Worm (Caenorhabditis elegans) whole organism, L1 larva: ENCODE data around the gene R10H10.4.
A peak's percentile ranks its signal among the peaks of the same experiment; 100 is the strongest.

Experiments
- C16A3.4 ChIP-seq: fragments of 150-350 bp; optimal IDR thresholded peaks from 2 replicates; lab custom pipeline; 2014; ENCODE audit warnings: missing biosample characterization, missing genetic modification characterization
- ama-1 ChIP-seq: fragments of 150-350 bp; optimal IDR thresholded peaks from 2 replicates; lab custom pipeline; 2014
- blmp-1 ChIP-seq: fragments of 150-350 bp; optimal IDR thresholded peaks from 2 replicates; lab custom pipeline; 2014; ENCODE audit warnings: missing biosample characterization, missing genetic modification characterization
- ceh-63 ChIP-seq: fragments of 200-800 bp; sonication (Bioruptor generic); optimal IDR thresholded peaks from 2 replicates; lab custom pipeline; 2018; ENCODE audit warnings: mild to moderate bottlenecking, missing genetic modification characterization, missing compliant biosample characterization
- ceh-82 ChIP-seq, 3 experiments: fragments of 150-350 bp in 1 of 3; sonication (generic microtip) in 2 of 3; optimal IDR thresholded peaks; 2 replicates each; lab custom pipeline; 2014 to 2017; ENCODE audit warnings: missing biosample characterization in 3 of 3, missing genetic modification characterization in 3 of 3
- ceh-88 ChIP-seq: fragments of 200-800 bp; sonication (Bioruptor generic); IDR thresholded peaks from 2 replicates; pipeline ENCODE4 v1.3.6; 2022; ENCODE audit warnings: missing genetic modification characterization, missing compliant biosample characterization
- ces-1 ChIP-seq: fragments of 150-350 bp; optimal IDR thresholded peaks from 2 replicates; lab custom pipeline; 2014; ENCODE audit warnings: missing biosample characterization, missing genetic modification reagents, missing genetic modification characterization
- dpl-1 ChIP-seq, 3 experiments: fragments of 150-350 bp in 2 of 3; sonication (generic microtip) in 1 of 3; optimal IDR thresholded peaks; 2 replicates each; lab custom pipeline; 2014 to 2017; ENCODE audit warnings: missing biosample characterization in 3 of 3, missing genetic modification characterization in 3 of 3, missing genetic modification reagents in 3 of 3
- dsc-1 ChIP-seq: sonication (generic microtip); optimal IDR thresholded peaks from 2 replicates; lab custom pipeline; 2016; ENCODE audit warnings: mild to moderate bottlenecking, missing genetic modification characterization, missing compliant biosample characterization
- egl-13 ChIP-seq: sonication (generic microtip); optimal IDR thresholded peaks from 2 replicates; lab custom pipeline; 2016; ENCODE audit warnings: missing genotype, missing genetic modification reagents, missing genetic modification characterization, missing compliant biosample characterization
- elt-2 ChIP-seq: sonication (generic microtip); optimal IDR thresholded peaks from 2 replicates; lab custom pipeline; 2016; ENCODE audit warnings: missing genetic modification characterization, mild to moderate bottlenecking, inconsistent platforms, missing compliant biosample characterization, missing genetic modification reagents
- elt-3 ChIP-seq, 6 experiments: fragments of 150-350 bp in 1 of 6; sonication (generic microtip); optimal IDR thresholded peaks; 2 replicates each; lab custom pipeline; 2017 to 2018; ENCODE audit warnings: missing biosample characterization in 6 of 6, missing genetic modification characterization in 6 of 6, inconsistent platforms in 1 of 6
- ets-5 ChIP-seq: fragments of 200-800 bp; sonication (Bioruptor generic); IDR thresholded peaks from 2 replicates; pipeline ENCODE4 v1.3.6; 2022; ENCODE audit warnings: missing genetic modification characterization, missing compliant biosample characterization
- fos-1 ChIP-seq: fragments of 150-350 bp; optimal IDR thresholded peaks from 2 replicates; lab custom pipeline; 2014; ENCODE audit warnings: missing biosample characterization, missing genetic modification characterization
- hlh-17 ChIP-seq: fragments of 200-800 bp; sonication (Bioruptor generic); optimal IDR thresholded peaks from 2 replicates; lab custom pipeline; 2018; ENCODE audit warnings: missing genetic modification characterization, mild to moderate bottlenecking, missing compliant biosample characterization, moderate library complexity, borderline replicate concordance
- hlh-4 ChIP-seq: sonication (generic microtip); optimal IDR thresholded peaks from 2 replicates; lab custom pipeline; 2016; ENCODE audit warnings: mild to moderate bottlenecking, missing genetic modification characterization, missing compliant biosample characterization
- hpl-2 ChIP-seq: fragments of 150-350 bp; optimal IDR thresholded peaks from 2 replicates; lab custom pipeline; 2014; ENCODE audit warnings: missing biosample characterization, missing genetic modification reagents, missing genetic modification characterization
- irx-1 ChIP-seq: sonication (generic microtip); optimal IDR thresholded peaks from 2 replicates; lab custom pipeline; 2016; ENCODE audit warnings: missing genetic modification characterization, missing compliant biosample characterization
- jun-1 ChIP-seq: fragments of 150-350 bp; optimal IDR thresholded peaks from 2 replicates; lab custom pipeline; 2014; ENCODE audit warnings: missing biosample characterization, missing genetic modification reagents, missing genetic modification characterization
- lin-14 ChIP-seq: fragments of 200-800 bp; sonication (Bioruptor generic); optimal IDR thresholded peaks from 2 replicates; lab custom pipeline; 2018; ENCODE audit warnings: mild to moderate bottlenecking, missing genetic modification characterization, moderate library complexity, missing compliant biosample characterization
- lin-15B ChIP-seq: fragments of 150-350 bp; sonication (generic microtip); optimal IDR thresholded peaks from 3 replicates; lab custom pipeline; 2014; ENCODE audit warnings: missing biosample characterization, missing genetic modification characterization
- lin-35 ChIP-seq, 2 experiments: fragments of 150-350 bp; optimal IDR thresholded peaks; 2 replicates each; lab custom pipeline; 2014; ENCODE audit warnings: missing biosample characterization in 2 of 2, missing genetic modification characterization in 2 of 2, missing genetic modification reagents in 2 of 2
- lsy-2 ChIP-seq, 2 experiments: fragments of 150-350 bp; optimal IDR thresholded peaks; 2 replicates each; lab custom pipeline; 2014; ENCODE audit warnings: missing biosample characterization in 2 of 2, missing genetic modification characterization in 2 of 2
- mab-9 ChIP-seq: fragments of 200-800 bp; sonication (Bioruptor generic); IDR thresholded peaks from 2 replicates; pipeline ENCODE4 v1.3.6; 2022; ENCODE audit warnings: missing genetic modification reagents, missing genetic modification characterization, missing compliant biosample characterization
- mep-1 ChIP-seq: fragments of 150-350 bp; optimal IDR thresholded peaks from 2 replicates; lab custom pipeline; 2014; ENCODE audit warnings: missing biosample characterization, missing genetic modification characterization
- nhr-12 ChIP-seq: sonication (generic microtip); optimal IDR thresholded peaks from 2 replicates; lab custom pipeline; 2017; ENCODE audit warnings: missing biosample characterization, missing genetic modification characterization
- nhr-20 ChIP-seq: sonication (generic microtip); optimal IDR thresholded peaks from 2 replicates; lab custom pipeline; 2016; ENCODE audit warnings: mild to moderate bottlenecking, missing genetic modification characterization, missing compliant biosample characterization
- nhr-237 ChIP-seq: fragments of 150-350 bp; optimal IDR thresholded peaks from 2 replicates; lab custom pipeline; 2014; ENCODE audit warnings: missing biosample characterization, missing genetic modification characterization
- nhr-47 ChIP-seq: sonication (generic microtip); optimal IDR thresholded peaks from 2 replicates; lab custom pipeline; 2016; ENCODE audit warnings: mild to moderate bottlenecking, missing genetic modification characterization, moderate library complexity, missing compliant biosample characterization
- nhr-76 ChIP-seq: sonication (generic microtip); optimal IDR thresholded peaks from 2 replicates; lab custom pipeline; 2017; ENCODE audit warnings: missing biosample characterization, missing genetic modification characterization
- nhr-84 ChIP-seq: sonication (generic microtip); optimal IDR thresholded peaks from 2 replicates; lab custom pipeline; 2017; ENCODE audit warnings: missing biosample characterization, missing genetic modification characterization
- nhr-85 ChIP-seq: sonication (generic microtip); peaks from one replicate; lab custom pipeline; 2016; ENCODE audit warnings: missing genetic modification characterization, inconsistent platforms, missing compliant biosample characterization
- nhr-90 ChIP-seq: sonication (generic microtip); optimal IDR thresholded peaks from 2 replicates; lab custom pipeline; 2016; ENCODE audit warnings: mild to moderate bottlenecking, missing genetic modification characterization, missing compliant biosample characterization; ENCODE audit not compliant: poor library complexity
- pag-3 ChIP-seq: sonication (generic microtip); optimal IDR thresholded peaks from 2 replicates; lab custom pipeline; 2017; ENCODE audit warnings: missing genetic modification characterization, mild to moderate bottlenecking, missing compliant biosample characterization, antibody characterized with exemption, borderline replicate concordance; ENCODE audit not compliant: insufficient read depth
- pax-3 ChIP-seq: fragments of 200-800 bp; sonication (Bioruptor generic); optimal IDR thresholded peaks from 2 replicates; lab custom pipeline; 2018; ENCODE audit warnings: mild to moderate bottlenecking, missing genetic modification characterization, moderate library complexity, missing compliant biosample characterization
- skn-1 ChIP-seq: fragments of 150-350 bp; optimal IDR thresholded peaks from 2 replicates; lab custom pipeline; 2014; ENCODE audit warnings: missing biosample characterization, missing genetic modification characterization
- snpc-4 ChIP-seq: fragments of 150-350 bp; optimal IDR thresholded peaks from 2 replicates; lab custom pipeline; 2014; ENCODE audit warnings: missing biosample characterization, missing genetic modification characterization
- snu-23 ChIP-seq: sonication (generic microtip); optimal IDR thresholded peaks from 2 replicates; lab custom pipeline; 2016; ENCODE audit warnings: missing genetic modification characterization, missing compliant biosample characterization
- sox-4 ChIP-seq: sonication (generic microtip); optimal IDR thresholded peaks from 2 replicates; lab custom pipeline; 2016; ENCODE audit warnings: missing genetic modification characterization, missing compliant biosample characterization
- swsn-7 ChIP-seq: sonication (generic microtip); optimal IDR thresholded peaks from 2 replicates; lab custom pipeline; 2016; ENCODE audit warnings: missing genetic modification characterization, missing compliant biosample characterization
- tbx-2 ChIP-seq: sonication (generic microtip); optimal IDR thresholded peaks from 2 replicates; lab custom pipeline; 2016; ENCODE audit warnings: missing genetic modification characterization, missing compliant biosample characterization
- unc-130 ChIP-seq: fragments of 150-350 bp; optimal IDR thresholded peaks from 2 replicates; lab custom pipeline; 2017; ENCODE audit warnings: missing biosample characterization, missing genetic modification characterization, inconsistent platforms
- unc-62 ChIP-seq: fragments of 150-350 bp; optimal IDR thresholded peaks from 2 replicates; lab custom pipeline; 2014; ENCODE audit warnings: missing biosample characterization, missing genetic modification reagents, missing genetic modification characterization
- unc-86 ChIP-seq: sonication (generic microtip); optimal IDR thresholded peaks from 2 replicates; lab custom pipeline; 2016; ENCODE audit warnings: missing genetic modification characterization, missing compliant biosample characterization
- unc-98 ChIP-seq: fragments of 200-800 bp; sonication (Bioruptor generic); IDR thresholded peaks from 2 replicates; pipeline ENCODE4 v1.3.6; 2022; ENCODE audit warnings: missing genetic modification characterization, missing compliant biosample characterization
- vab-15 ChIP-seq: sonication (generic microtip); optimal IDR thresholded peaks from 2 replicates; lab custom pipeline; 2017; ENCODE audit warnings: missing genotype, mild to moderate bottlenecking, missing genetic modification characterization, missing compliant biosample characterization
- xbp-1 ChIP-seq: sonication (generic microtip); optimal IDR thresholded peaks from 2 replicates; lab custom pipeline; 2016; ENCODE audit warnings: missing genetic modification characterization, missing compliant biosample characterization
- zag-1 ChIP-seq: fragments of 150-350 bp; optimal IDR thresholded peaks from 2 replicates; lab custom pipeline; 2014; ENCODE audit warnings: missing biosample characterization, missing genetic modification characterization
- zip-4 ChIP-seq: fragments of 200-800 bp; sonication (Bioruptor generic); optimal IDR thresholded peaks from 2 replicates; lab custom pipeline; 2018; ENCODE audit warnings: mild to moderate bottlenecking, missing genetic modification characterization, moderate library complexity, missing compliant biosample characterization
- ztf-4 ChIP-seq: fragments of 150-350 bp; optimal IDR thresholded peaks from 2 replicates; lab custom pipeline; 2014; ENCODE audit warnings: missing biosample characterization, missing genetic modification characterization

The R10H10.4 gene

ce11 chrIV:10367740-10368246, 27.0 kb downstream of the R10H10.4 start, which contains the start of gene pges-2 (continued):
- peak in 2 of 3 experiments; percentile 41 to 43 for TF ChIP-seq dpl-1 (GFP tag; optimal IDR thresholded peaks at IDR 0.05; lab: Kevin White, UChicago)
- peak; percentile 23 for TF ChIP-seq nhr-47
- no peak for TF ChIP-seq ets-5 (GFP tag; lab: Robert Waterston, UW)
- TF ChIP-seq unc-62 (GFP tag; lab: Kevin White, UChicago) = no peak
- no peak for TF ChIP-seq zag-1 (tag; lab: Kevin White, UChicago)
- TF ChIP-seq sox-4 = no peak
- TF ChIP-seq hlh-4 = no peak
- no peak for TF ChIP-seq unc-98 (GFP tag; lab: Robert Waterston, UW)
- no peak for TF ChIP-seq ceh-63
- no peak for TF ChIP-seq fos-1
- TF ChIP-seq jun-1 (tag; lab: Kevin White, UChicago) = no peak
- peak in 1 of 3 experiments; percentile 21 for TF ChIP-seq ceh-82 (tag; optimal IDR thresholded peaks at IDR 0.05; lab: Kevin White, UChicago)
- no peak for TF ChIP-seq nhr-237 (tag; lab: Kevin White, UChicago)
- no peak for TF ChIP-seq nhr-84 (tag; lab: Kevin White, UChicago)
- TF ChIP-seq nhr-90 = no peak
- TF ChIP-seq ama-1 (lab: Kevin White, UChicago) = no peak

ce11 chrIV:10366018-10366417, 28.7 kb downstream of the R10H10.4 start, which contains the start of gene sir-2.1:
Gene sir-2.1, minus strand, starts transcription at chrIV:10366229.
- no peak for TF ChIP-seq pag-3 (tag; lab: Kevin White, UChicago)
- TF ChIP-seq nhr-20 = peak; percentile 49
- peak; percentile 66 for TF ChIP-seq mep-1 (tag; lab: Kevin White, UChicago)
- TF ChIP-seq hlh-17 (GFP tag; lab: Kevin White, UChicago) = no peak
- TF ChIP-seq hlh-4 = no peak
- peak; percentile 51 for TF ChIP-seq blmp-1 (tag; lab: Kevin White, UChicago)
- TF ChIP-seq snpc-4 = peak; percentile 24
- TF ChIP-seq hpl-2 = no peak
- no peak for TF ChIP-seq nhr-76
- peak; percentile 10 for TF ChIP-seq jun-1 (tag; lab: Kevin White, UChicago)
- TF ChIP-seq pax-3 (tag; lab: Kevin White, UChicago) = peak; percentile 23
- peak; percentile 68 for TF ChIP-seq xbp-1 (tag; lab: Kevin White, UChicago)
- TF ChIP-seq nhr-85 (tag; lab: Kevin White, UChicago) = no peak
- no peak for TF ChIP-seq ama-1 (lab: Kevin White, UChicago)
- TF ChIP-seq zip-4 (GFP tag; lab: Kevin White, UChicago) = no peak
- peak; percentile 52 for TF ChIP-seq C16A3.4 (tag; lab: Kevin White, UChicago)
- TF ChIP-seq ztf-4 (tag; lab: Kevin White, UChicago) = no peak
- no peak for TF ChIP-seq nhr-237 (tag; lab: Kevin White, UChicago)
- TF ChIP-seq irx-1 = no peak
- TF ChIP-seq swsn-7 = peak; percentile 64
- TF ChIP-seq tbx-2 (tag; lab: Kevin White, UChicago) = peak; percentile 68
- no peak for TF ChIP-seq nhr-84 (tag; lab: Kevin White, UChicago)
- TF ChIP-seq snu-23 (GFP tag; lab: Kevin White, UChicago) = peak; percentile 67
- TF ChIP-seq skn-1 = peak; percentile 19
- TF ChIP-seq ceh-82 (tag; optimal IDR thresholded peaks at IDR 0.05; lab: Kevin White, UChicago) = peak; percentile 9 to 38 (median 19)
- no peak for TF ChIP-seq sox-4
- TF ChIP-seq nhr-90 = peak; percentile 60
- no peak for TF ChIP-seq fos-1
- TF ChIP-seq mab-9 (GFP tag; lab: Robert Waterston, UW) = no peak
- peak; percentile 66 to 69 for TF ChIP-seq lsy-2 (tag; optimal IDR thresholded peaks at IDR 0.05; lab: Kevin White, UChicago)
- no peak for TF ChIP-seq lin-15B (tag; lab: Kevin White, UChicago)
- peak; percentile 58 for TF ChIP-seq unc-86 (tag; lab: Kevin White, UChicago)
- peak; percentile 7 for TF ChIP-seq unc-130 (tag; lab: Kevin White, UChicago)
- no peak for TF ChIP-seq nhr-12
- peak; percentile 57 to 76 for TF ChIP-seq lin-35 (GFP tag; optimal IDR thresholded peaks at IDR 0.05; lab: Kevin White, UChicago)
- TF ChIP-seq dpl-1 (GFP tag; optimal IDR thresholded peaks at IDR 0.05; lab: Kevin White, UChicago) = peak; percentile 36 to 66 (median 62)
- peak; percentile 4 for TF ChIP-seq egl-13 (tag; lab: Kevin White, UChicago)
- peak; percentile 74 for TF ChIP-seq nhr-47
- no peak for TF ChIP-seq elt-3 (tag; optimal IDR thresholded peaks at IDR 0.05; lab: Kevin White, UChicago)
- peak; percentile 58 for TF ChIP-seq dsc-1 (tag; lab: Kevin White, UChicago)
- no peak for TF ChIP-seq ces-1 (GFP tag; lab: Kevin White, UChicago)
- TF ChIP-seq lin-14 (GFP tag; lab: Kevin White, UChicago) = no peak
- no peak for TF ChIP-seq vab-15 (tag; lab: Kevin White, UChicago)
- no peak for TF ChIP-seq ceh-88 (GFP tag; lab: Robert Waterston, UW)
- TF ChIP-seq elt-2 (tag; lab: Kevin White, UChicago) = peak; percentile 44
